Fruit fly (Drosophila melanogaster) whole organism, prepupa: ENCODE data around the gene CG10600.

Experiments
- Blimp-1 ChIP-seq: fragments of 200-800 bp; sonication (Bioruptor generic); optimal IDR thresholded peaks from 3 replicates; lab custom pipeline; 2017; ENCODE audit warnings: missing biosample characterization, missing genetic modification characterization, mild to moderate bottlenecking, moderate library complexity, missing genetic modification reagents
- CG10669 ChIP-seq: fragments of 200-800 bp; sonication (Bioruptor generic); optimal IDR thresholded peaks from 3 replicates; lab custom pipeline; 2018; ENCODE audit warnings: missing biosample characterization, mild to moderate bottlenecking, missing genetic modification characterization, moderate library complexity
- CG15336 ChIP-seq: fragments of 200-800 bp; sonication (Bioruptor generic); IDR thresholded peaks from 2 replicates; pipeline ENCODE4 v1.3.6; 2022; ENCODE audit warnings: missing biosample characterization, missing genetic modification characterization
- CG1621 ChIP-seq: fragments of 200-800 bp; sonication (Bioruptor generic); optimal IDR thresholded peaks from 3 replicates; lab custom pipeline; 2018; ENCODE audit warnings: missing biosample characterization, mild to moderate bottlenecking, missing genetic modification characterization
- CG16779 ChIP-seq: fragments of 200-800 bp; sonication (Bioruptor generic); optimal IDR thresholded peaks from 3 replicates; lab custom pipeline; 2017; ENCODE audit warnings: missing biosample characterization, mild to moderate bottlenecking, missing genetic modification characterization
- CG3032 ChIP-seq: fragments of 200-800 bp; optimal IDR thresholded peaks from 2 replicates; lab custom pipeline; 2019; ENCODE audit warnings: missing biosample characterization, mild to moderate bottlenecking, missing genetic modification characterization, moderate library complexity
- CG31627 ChIP-seq: fragments of 200-800 bp; sonication (Bioruptor generic); optimal IDR thresholded peaks from 3 replicates; lab custom pipeline; 2016; ENCODE audit warnings: missing biosample characterization, missing genetic modification characterization
- CG34406 ChIP-seq: fragments of 200-800 bp; sonication (Bioruptor generic); optimal IDR thresholded peaks from 3 replicates; lab custom pipeline; 2016; ENCODE audit warnings: missing biosample characterization, missing genetic modification characterization
- CG3919 ChIP-seq: fragments of 200-800 bp; sonication (Bioruptor generic); optimal IDR thresholded peaks from 3 replicates; lab custom pipeline; 2016; ENCODE audit warnings: missing biosample characterization, missing genetic modification characterization
- CG4318 ChIP-seq: fragments of 200-800 bp; sonication (Bioruptor generic); optimal IDR thresholded peaks from 3 replicates; lab custom pipeline; 2017; ENCODE audit warnings: missing biosample characterization, mild to moderate bottlenecking, missing genetic modification characterization
- CG6163 ChIP-seq: fragments of 200-800 bp; sonication (Bioruptor generic); IDR thresholded peaks from 3 replicates; pipeline ENCODE4 v1.3.6; 2022; ENCODE audit warnings: missing biosample characterization, missing genetic modification characterization
- CG6276 ChIP-seq: fragments of 200-800 bp; sonication (Bioruptor generic); optimal IDR thresholded peaks from 2 replicates; lab custom pipeline; 2017; ENCODE audit warnings: missing biosample characterization, mild to moderate bottlenecking, missing genetic modification characterization
- CG6808 ChIP-seq: fragments of 200-800 bp; sonication (Bioruptor generic); optimal IDR thresholded peaks from 3 replicates; lab custom pipeline; 2017; ENCODE audit warnings: missing biosample characterization, missing genetic modification characterization, mild to moderate bottlenecking, moderate library complexity, missing genetic modification reagents
- CG6854 ChIP-seq: fragments of 200-800 bp; sonication (Bioruptor generic); optimal IDR thresholded peaks from 2 replicates; lab custom pipeline; 2017; ENCODE audit warnings: missing biosample characterization, mild to moderate bottlenecking, missing genetic modification characterization
- CG8119 ChIP-seq: fragments of 200-800 bp; sonication (Bioruptor generic); IDR thresholded peaks from 3 replicates; pipeline ENCODE4 v1.3.6; 2022; ENCODE audit warnings: missing biosample characterization, missing genetic modification characterization
- CG9139 ChIP-seq: fragments of 200-800 bp; sonication (Bioruptor generic); optimal IDR thresholded peaks from 3 replicates; lab custom pipeline; 2017; ENCODE audit warnings: missing biosample characterization, mild to moderate bottlenecking, missing genetic modification characterization
- Eip75B ChIP-seq: fragments of 200-800 bp; sonication (Bioruptor generic); optimal IDR thresholded peaks from 3 replicates; lab custom pipeline; 2016; ENCODE audit warnings: missing biosample characterization, missing genetic modification characterization
- Eip78C ChIP-seq: fragments of 200-800 bp; sonication (Bioruptor generic); peaks from one replicate; lab custom pipeline; 2016; ENCODE audit warnings: missing biosample characterization, missing genetic modification characterization
- Eip93F ChIP-seq: fragments of 200-800 bp; sonication (Bioruptor generic); optimal IDR thresholded peaks from 2 replicates; lab custom pipeline; 2016; ENCODE audit warnings: missing biosample characterization, mild to moderate bottlenecking, missing genetic modification characterization
- Ets21C ChIP-seq: fragments of 200-800 bp; sonication (Bioruptor generic); optimal IDR thresholded peaks from 3 replicates; lab custom pipeline; 2016; ENCODE audit warnings: missing biosample characterization, missing genetic modification characterization
- Ets96B ChIP-seq: fragments of 200-800 bp; optimal IDR thresholded peaks from 2 replicates; lab custom pipeline; 2019; ENCODE audit warnings: missing biosample characterization, mild to moderate bottlenecking, missing genetic modification characterization, moderate library complexity
- Gug ChIP-seq: fragments of 200-800 bp; sonication (Bioruptor generic); IDR thresholded peaks from 2 replicates; pipeline ENCODE4 v1.3.6; 2022; ENCODE audit warnings: missing biosample characterization, missing genetic modification characterization
- Hr39 ChIP-seq: fragments of 200-800 bp; sonication (Bioruptor generic); optimal IDR thresholded peaks from 2 replicates; lab custom pipeline; 2016; ENCODE audit warnings: missing biosample characterization, missing genetic modification characterization
- Hr4 ChIP-seq: fragments of 200-800 bp; sonication (Bioruptor generic); optimal IDR thresholded peaks from 3 replicates; lab custom pipeline; 2016; ENCODE audit warnings: missing biosample characterization, missing genetic modification characterization
- Lpt ChIP-seq: fragments of 200-800 bp; sonication (Bioruptor generic); optimal IDR thresholded peaks from 3 replicates; lab custom pipeline; 2016; ENCODE audit warnings: missing biosample characterization, missing genetic modification characterization
- Met ChIP-seq: fragments of 200-800 bp; sonication (Bioruptor generic); optimal IDR thresholded peaks from 3 replicates; lab custom pipeline; 2016; ENCODE audit warnings: missing biosample characterization, missing genetic modification characterization
- OdsH ChIP-seq: fragments of 200-800 bp; sonication (Bioruptor generic); optimal IDR thresholded peaks from 3 replicates; lab custom pipeline; 2016; ENCODE audit warnings: missing biosample characterization, missing genetic modification characterization
- Smox ChIP-seq: fragments of 200-800 bp; sonication (Bioruptor generic); optimal IDR thresholded peaks from 3 replicates; lab custom pipeline; 2016; ENCODE audit warnings: missing biosample characterization, missing genetic modification characterization
- Sox15 ChIP-seq: fragments of 200-800 bp; sonication (Bioruptor generic); optimal IDR thresholded peaks from 3 replicates; lab custom pipeline; 2016; ENCODE audit warnings: missing biosample characterization, missing genetic modification characterization
- achi ChIP-seq: fragments of 200-800 bp; sonication (Bioruptor generic); optimal IDR thresholded peaks from 3 replicates; lab custom pipeline; 2016; ENCODE audit warnings: missing biosample characterization, missing genetic modification characterization
- acj6 ChIP-seq: fragments of 200-800 bp; sonication (Bioruptor generic); optimal IDR thresholded peaks from 3 replicates; lab custom pipeline; 2016; ENCODE audit warnings: missing biosample characterization, missing genetic modification characterization
- dac ChIP-seq: fragments of 200-800 bp; sonication (Bioruptor generic); optimal IDR thresholded peaks from 2 replicates; lab custom pipeline; 2017; ENCODE audit warnings: missing biosample characterization, mild to moderate bottlenecking, missing genetic modification characterization
- dsx ChIP-seq: fragments of 200-800 bp; optimal IDR thresholded peaks from 3 replicates; lab custom pipeline; 2019; ENCODE audit warnings: missing biosample characterization, mild to moderate bottlenecking, missing genetic modification characterization, moderate library complexity; ENCODE audit not compliant: poor library complexity, severe bottlenecking
- esn ChIP-seq: fragments of 200-800 bp; sonication (Bioruptor generic); optimal IDR thresholded peaks from 2 replicates; lab custom pipeline; 2016; ENCODE audit warnings: missing biosample characterization, mild to moderate bottlenecking, missing genetic modification characterization, moderate library complexity
- fd59A ChIP-seq: fragments of 200-800 bp; sonication (Bioruptor generic); optimal IDR thresholded peaks from 2 replicates; lab custom pipeline; 2017; ENCODE audit warnings: missing biosample characterization, mild to moderate bottlenecking, missing genetic modification characterization, missing genetic modification reagents
- fd85E ChIP-seq: fragments of 200-800 bp; sonication (Bioruptor generic); optimal IDR thresholded peaks from 3 replicates; lab custom pipeline; 2016; ENCODE audit warnings: missing biosample characterization, missing genetic modification characterization
- fkh ChIP-seq: fragments of 200-800 bp; sonication (Bioruptor generic); optimal IDR thresholded peaks from 3 replicates; lab custom pipeline; 2017; ENCODE audit warnings: missing biosample characterization, mild to moderate bottlenecking, missing genetic modification characterization, moderate library complexity
- net ChIP-seq: fragments of 200-800 bp; sonication (Bioruptor generic); optimal IDR thresholded peaks from 3 replicates; lab custom pipeline; 2016; ENCODE audit warnings: missing biosample characterization, missing genetic modification characterization
- salr ChIP-seq, 2 experiments: fragments of 200-800 bp; sonication (Bioruptor generic); optimal IDR thresholded peaks; 3 replicates each; lab custom pipeline; 2016 to 2018; ENCODE audit warnings: missing biosample characterization in 2 of 2, missing genetic modification characterization in 2 of 2, mild to moderate bottlenecking in 1 of 2
- ss ChIP-seq, 2 experiments: fragments of 200-800 bp; sonication (Bioruptor generic); optimal IDR thresholded peaks; 2 replicates in 1 of 2; 3 replicates in 1 of 2; lab custom pipeline; 2017 to 2018; ENCODE audit warnings: mild to moderate bottlenecking in 2 of 2, missing biosample characterization in 2 of 2, missing genetic modification characterization in 2 of 2, moderate library complexity in 1 of 2
- vri ChIP-seq: fragments of 200-800 bp; sonication (Bioruptor generic); optimal IDR thresholded peaks from 3 replicates; lab custom pipeline; 2016; ENCODE audit warnings: missing biosample characterization, mild to moderate bottlenecking, missing genetic modification characterization

CG10600 gene

DNA sequence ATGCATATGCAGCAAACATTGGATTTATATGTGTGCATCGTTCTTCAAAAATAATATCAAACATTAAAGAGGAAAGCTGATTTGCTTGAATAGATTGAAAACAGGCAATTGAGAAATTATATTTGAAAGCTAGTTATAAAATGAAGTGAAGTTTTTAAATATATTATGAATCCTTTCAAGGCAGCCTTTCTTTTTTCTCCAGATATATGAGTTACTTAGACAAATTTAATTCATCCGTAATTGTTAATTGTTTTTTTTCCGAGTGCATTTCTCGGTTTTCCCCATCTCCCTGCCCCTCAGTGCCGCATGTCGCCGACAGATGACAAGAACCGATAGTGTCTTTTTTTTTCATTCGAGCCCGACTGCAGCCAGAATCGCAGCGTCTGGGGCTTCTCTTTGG lies 32.3 kb upstream of the CG10600 start (continued):
- no peak for TF ChIP-seq vri (GFP tag; lab: Kevin White, UChicago)
- peak; percentile 43 for TF ChIP-seq Smox (GFP tag; lab: Kevin White, UChicago)
- no peak for TF ChIP-seq fd85E (GFP tag; lab: Kevin White, UChicago)
- TF ChIP-seq Ets21C, result peak; percentile 34
- peak; percentile 36 for TF ChIP-seq Hr39
- TF ChIP-seq Hr4, result no peak
- TF ChIP-seq Gug, result no peak
- peak; percentile 45 for TF ChIP-seq Eip78C (GFP tag; lab: Kevin White, UChicago)
- TF ChIP-seq OdsH, result no peak
- TF ChIP-seq dac (GFP tag; lab: Kevin White, UChicago), result no peak

dm6 chr2L:18867815-18868214 lies 28.3 kb upstream of the CG10600 start:
- TF ChIP-seq CG6854, result no peak
- no peak for TF ChIP-seq Hr39
- no peak for TF ChIP-seq fd85E (GFP tag; lab: Kevin White, UChicago)
- TF ChIP-seq Gug, result no peak
- TF ChIP-seq Eip75B (GFP tag; lab: Kevin White, UChicago), result no peak
- no peak for TF ChIP-seq CG6808
- no peak for TF ChIP-seq Blimp-1 (GFP tag; lab: Kevin White, UChicago)
- no peak for TF ChIP-seq CG6276
- no peak for TF ChIP-seq CG15336 (GFP tag; lab: Robert Waterston, UW)
- TF ChIP-seq CG3919 (GFP tag; lab: Kevin White, UChicago), result no peak
- TF ChIP-seq CG10669 (GFP tag; lab: Kevin White, UChicago), result no peak
- no peak for TF ChIP-seq CG9139
- TF ChIP-seq net (GFP tag; lab: Kevin White, UChicago), result no peak
- TF ChIP-seq CG4318 (GFP tag; lab: Kevin White, UChicago), result no peak
- no peak for TF ChIP-seq acj6 (GFP tag; lab: Kevin White, UChicago)
- TF ChIP-seq Sox15, result no peak
- no peak for TF ChIP-seq CG1621 (tag; lab: Kevin White, UChicago)
- TF ChIP-seq Ets96B (tag; lab: Kevin White, UChicago), result no peak
- TF ChIP-seq fkh (GFP tag; lab: Kevin White, UChicago), result no peak

dm6 chr2L:18866582-18866981 lies 27.1 kb upstream of the CG10600 start:
- TF ChIP-seq CG6808 (peak; percentile 1), esn (no peak), CG31627 (GFP tag; lab: Kevin White, UChicago) (no peak), ss (GFP tag; optimal IDR thresholded peaks at IDR 0.05; lab: Kevin White, UChicago) (peak; percentile 45 to 58), acj6 (GFP tag; lab: Kevin White, UChicago) (no peak), fd59A (GFP tag; lab: Kevin White, UChicago) (peak; percentile 42), CG6163 (GFP tag; lab: Robert Waterston, UW) (peak; percentile 51; the same call in 1 of the 3 replicates), CG8119 (GFP tag; lab: Robert Waterston, UW) (0 out of 3 replicates have a peak, but pooled peaks have one; percentile 14), dac (GFP tag; lab: Kevin White, UChicago) (no peak), Lpt (GFP tag; lab: Kevin White, UChicago) (no peak), salr (GFP tag; optimal IDR thresholded peaks at IDR 0.05; lab: Kevin White, UChicago) (peak; percentile 32 to 51), CG34406 (GFP tag; lab: Kevin White, UChicago) (peak; percentile 52), CG16779 (tag; lab: Kevin White, UChicago) (no peak), OdsH (peak; percentile 34), achi (GFP tag; lab: Kevin White, UChicago) (peak; percentile 62), Blimp-1 (GFP tag; lab: Kevin White, UChicago) (no peak), Eip93F (GFP tag; lab: Kevin White, UChicago) (no peak), Met (GFP tag; lab: Kevin White, UChicago) (no peak), CG1621 (tag; lab: Kevin White, UChicago) (peak; percentile 41), dsx (peak; percentile 12), net (GFP tag; lab: Kevin White, UChicago) (peak; percentile 62), CG3032 (tag; lab: Kevin White, UChicago) (no peak)
